Worm (Caenorhabditis elegans) whole organism, early embryonic: ENCODE results near the gene F43C11.8.

ENCODE experiments used
- ama-1 ChIP-seq: fragments of 150-350 bp; optimal IDR thresholded peaks from 2 replicates; lab custom pipeline; 2014
- ets-7 ChIP-seq: sonication (generic microtip); optimal IDR thresholded peaks from 2 replicates; lab custom pipeline; 2016; ENCODE audit warnings: missing genotype, missing genetic modification characterization, missing compliant biosample characterization
- flt-1 ChIP-seq: fragments of 200-800 bp; sonication (Bioruptor generic); IDR thresholded peaks from 2 replicates; pipeline ENCODE4 v1.3.6; 2022; ENCODE audit warnings: missing genetic modification characterization, missing compliant biosample characterization
- pes-1 ChIP-seq: fragments of 200-800 bp; sonication (Bioruptor generic); IDR thresholded peaks from 2 replicates; pipeline ENCODE4 v1.3.6; 2022; ENCODE audit warnings: missing genetic modification reagents, missing genetic modification characterization, missing compliant biosample characterization

ce11 chrII:2324956-2325355 lies 7.4 kb upstream of the F43C11.8 start, which contains the start of gene ZK1240.11:
- TF ChIP-seq pes-1 (GFP tag; lab: Robert Waterston, UW) (no peak), flt-1 (GFP tag; lab: Robert Waterston, UW) (no peak), ama-1 (no peak), ets-7 (tag; lab: Kevin White, UChicago) (no peak)
